Fruit fly (Drosophila melanogaster) whole organism, prepupa: Measurements from ENCODE around the gene Pmvk.

Experiments
- Blimp-1 ChIP-seq: fragments of 200-800 bp; sonication (Bioruptor generic); optimal IDR thresholded peaks from 3 replicates; lab custom pipeline; 2017; ENCODE audit warnings: missing biosample characterization, missing genetic modification characterization, mild to moderate bottlenecking, moderate library complexity, missing genetic modification reagents
- CG10631 ChIP-seq: fragments of 200-800 bp; sonication (Bioruptor generic); optimal IDR thresholded peaks from 2 replicates; lab custom pipeline; 2016; ENCODE audit warnings: missing biosample characterization, missing genetic modification characterization
- CG10669 ChIP-seq: fragments of 200-800 bp; sonication (Bioruptor generic); optimal IDR thresholded peaks from 3 replicates; lab custom pipeline; 2018; ENCODE audit warnings: missing biosample characterization, mild to moderate bottlenecking, missing genetic modification characterization, moderate library complexity
- CG11762 ChIP-seq: fragments of 200-800 bp; sonication (Bioruptor generic); optimal IDR thresholded peaks from 3 replicates; lab custom pipeline; 2016; ENCODE audit warnings: missing biosample characterization, missing genetic modification characterization; ENCODE audit not compliant: insufficient read depth
- CG11902 ChIP-seq: fragments of 200-800 bp; sonication (Bioruptor generic); optimal IDR thresholded peaks from 3 replicates; lab custom pipeline; 2016; ENCODE audit warnings: missing biosample characterization, missing genetic modification characterization
- CG15336 ChIP-seq: fragments of 200-800 bp; sonication (Bioruptor generic); IDR thresholded peaks from 2 replicates; pipeline ENCODE4 v1.3.6; 2022; ENCODE audit warnings: missing biosample characterization, missing genetic modification characterization
- CG1621 ChIP-seq: fragments of 200-800 bp; sonication (Bioruptor generic); optimal IDR thresholded peaks from 3 replicates; lab custom pipeline; 2018; ENCODE audit warnings: missing biosample characterization, mild to moderate bottlenecking, missing genetic modification characterization
- CG3032 ChIP-seq: fragments of 200-800 bp; optimal IDR thresholded peaks from 2 replicates; lab custom pipeline; 2019; ENCODE audit warnings: missing biosample characterization, mild to moderate bottlenecking, missing genetic modification characterization, moderate library complexity
- CG31627 ChIP-seq: fragments of 200-800 bp; sonication (Bioruptor generic); optimal IDR thresholded peaks from 3 replicates; lab custom pipeline; 2016; ENCODE audit warnings: missing biosample characterization, missing genetic modification characterization
- CG32006 ChIP-seq: fragments of 200-800 bp; sonication (Bioruptor generic); optimal IDR thresholded peaks from 3 replicates; lab custom pipeline; 2017; ENCODE audit warnings: missing biosample characterization, mild to moderate bottlenecking, missing genetic modification characterization
- CG3919 ChIP-seq: fragments of 200-800 bp; sonication (Bioruptor generic); optimal IDR thresholded peaks from 3 replicates; lab custom pipeline; 2016; ENCODE audit warnings: missing biosample characterization, missing genetic modification characterization
- CG6163 ChIP-seq: fragments of 200-800 bp; sonication (Bioruptor generic); IDR thresholded peaks from 3 replicates; pipeline ENCODE4 v1.3.6; 2022; ENCODE audit warnings: missing biosample characterization, missing genetic modification characterization
- CG6276 ChIP-seq: fragments of 200-800 bp; sonication (Bioruptor generic); optimal IDR thresholded peaks from 2 replicates; lab custom pipeline; 2017; ENCODE audit warnings: missing biosample characterization, mild to moderate bottlenecking, missing genetic modification characterization
- CG6854 ChIP-seq: fragments of 200-800 bp; sonication (Bioruptor generic); optimal IDR thresholded peaks from 2 replicates; lab custom pipeline; 2017; ENCODE audit warnings: missing biosample characterization, mild to moderate bottlenecking, missing genetic modification characterization
- CG8119 ChIP-seq: fragments of 200-800 bp; sonication (Bioruptor generic); IDR thresholded peaks from 3 replicates; pipeline ENCODE4 v1.3.6; 2022; ENCODE audit warnings: missing biosample characterization, missing genetic modification characterization
- CG8632 ChIP-seq: fragments of 200-800 bp; sonication (Bioruptor generic); optimal IDR thresholded peaks from 3 replicates; lab custom pipeline; 2016; ENCODE audit warnings: missing biosample characterization, missing genetic modification characterization
- CG9139 ChIP-seq: fragments of 200-800 bp; sonication (Bioruptor generic); optimal IDR thresholded peaks from 3 replicates; lab custom pipeline; 2017; ENCODE audit warnings: missing biosample characterization, mild to moderate bottlenecking, missing genetic modification characterization
- Eip75B ChIP-seq: fragments of 200-800 bp; sonication (Bioruptor generic); optimal IDR thresholded peaks from 3 replicates; lab custom pipeline; 2016; ENCODE audit warnings: missing biosample characterization, missing genetic modification characterization
- Eip78C ChIP-seq: fragments of 200-800 bp; sonication (Bioruptor generic); peaks from one replicate; lab custom pipeline; 2016; ENCODE audit warnings: missing biosample characterization, missing genetic modification characterization
- Ets21C ChIP-seq: fragments of 200-800 bp; sonication (Bioruptor generic); optimal IDR thresholded peaks from 3 replicates; lab custom pipeline; 2016; ENCODE audit warnings: missing biosample characterization, missing genetic modification characterization
- Gug ChIP-seq: fragments of 200-800 bp; sonication (Bioruptor generic); IDR thresholded peaks from 2 replicates; pipeline ENCODE4 v1.3.6; 2022; ENCODE audit warnings: missing biosample characterization, missing genetic modification characterization
- Hr38 ChIP-seq: sonication (Bioruptor generic); optimal IDR thresholded peaks from 2 replicates; lab custom pipeline; 2016; ENCODE audit warnings: missing biosample characterization, missing genetic modification characterization
- Hr39 ChIP-seq: fragments of 200-800 bp; sonication (Bioruptor generic); optimal IDR thresholded peaks from 2 replicates; lab custom pipeline; 2016; ENCODE audit warnings: missing biosample characterization, missing genetic modification characterization
- Hr4 ChIP-seq: fragments of 200-800 bp; sonication (Bioruptor generic); optimal IDR thresholded peaks from 3 replicates; lab custom pipeline; 2016; ENCODE audit warnings: missing biosample characterization, missing genetic modification characterization
- Lpt ChIP-seq: fragments of 200-800 bp; sonication (Bioruptor generic); optimal IDR thresholded peaks from 3 replicates; lab custom pipeline; 2016; ENCODE audit warnings: missing biosample characterization, missing genetic modification characterization
- OdsH ChIP-seq: fragments of 200-800 bp; sonication (Bioruptor generic); optimal IDR thresholded peaks from 3 replicates; lab custom pipeline; 2016; ENCODE audit warnings: missing biosample characterization, missing genetic modification characterization
- Smox ChIP-seq: fragments of 200-800 bp; sonication (Bioruptor generic); optimal IDR thresholded peaks from 3 replicates; lab custom pipeline; 2016; ENCODE audit warnings: missing biosample characterization, missing genetic modification characterization
- Sox14 ChIP-seq: fragments of 200-800 bp; sonication (Bioruptor generic); optimal IDR thresholded peaks from 3 replicates; lab custom pipeline; 2016; ENCODE audit warnings: missing biosample characterization, missing genetic modification characterization
- achi ChIP-seq: fragments of 200-800 bp; sonication (Bioruptor generic); optimal IDR thresholded peaks from 3 replicates; lab custom pipeline; 2016; ENCODE audit warnings: missing biosample characterization, missing genetic modification characterization
- acj6 ChIP-seq: fragments of 200-800 bp; sonication (Bioruptor generic); optimal IDR thresholded peaks from 3 replicates; lab custom pipeline; 2016; ENCODE audit warnings: missing biosample characterization, missing genetic modification characterization
- cyc ChIP-seq: fragments of 200-800 bp; sonication (Bioruptor generic); optimal IDR thresholded peaks from 3 replicates; lab custom pipeline; 2016; ENCODE audit warnings: missing biosample characterization, missing genetic modification characterization
- dac ChIP-seq: fragments of 200-800 bp; sonication (Bioruptor generic); optimal IDR thresholded peaks from 2 replicates; lab custom pipeline; 2017; ENCODE audit warnings: missing biosample characterization, mild to moderate bottlenecking, missing genetic modification characterization
- dsx ChIP-seq: fragments of 200-800 bp; optimal IDR thresholded peaks from 3 replicates; lab custom pipeline; 2019; ENCODE audit warnings: missing biosample characterization, mild to moderate bottlenecking, missing genetic modification characterization, moderate library complexity; ENCODE audit not compliant: poor library complexity, severe bottlenecking
- eg ChIP-seq: fragments of 200-800 bp; sonication (Bioruptor generic); IDR thresholded peaks from 3 replicates; pipeline ENCODE4 v1.3.6; 2022; ENCODE audit warnings: missing biosample characterization, missing genetic modification characterization
- fd59A ChIP-seq: fragments of 200-800 bp; sonication (Bioruptor generic); optimal IDR thresholded peaks from 2 replicates; lab custom pipeline; 2017; ENCODE audit warnings: missing biosample characterization, mild to moderate bottlenecking, missing genetic modification characterization, missing genetic modification reagents
- fd85E ChIP-seq: fragments of 200-800 bp; sonication (Bioruptor generic); optimal IDR thresholded peaks from 3 replicates; lab custom pipeline; 2016; ENCODE audit warnings: missing biosample characterization, missing genetic modification characterization
- fkh ChIP-seq: fragments of 200-800 bp; sonication (Bioruptor generic); optimal IDR thresholded peaks from 3 replicates; lab custom pipeline; 2017; ENCODE audit warnings: missing biosample characterization, mild to moderate bottlenecking, missing genetic modification characterization, moderate library complexity
- lz ChIP-seq: fragments of 200-800 bp; sonication (Bioruptor generic); optimal IDR thresholded peaks from 3 replicates; lab custom pipeline; 2016; ENCODE audit warnings: missing biosample characterization, missing genetic modification characterization
- pdm3 ChIP-seq: fragments of 200-800 bp; sonication (Bioruptor generic); optimal IDR thresholded peaks from 3 replicates; lab custom pipeline; 2016; ENCODE audit warnings: missing biosample characterization, missing genetic modification characterization
- spab ChIP-seq: fragments of 200-800 bp; sonication (Bioruptor generic); optimal IDR thresholded peaks from 2 replicates; lab custom pipeline; 2017; ENCODE audit warnings: missing biosample characterization, mild to moderate bottlenecking, missing genetic modification characterization, missing genetic modification reagents
- ss ChIP-seq, 2 experiments: fragments of 200-800 bp; sonication (Bioruptor generic); optimal IDR thresholded peaks; 2 replicates in 1 of 2; 3 replicates in 1 of 2; lab custom pipeline; 2017 to 2018; ENCODE audit warnings: mild to moderate bottlenecking in 2 of 2, missing biosample characterization in 2 of 2, missing genetic modification characterization in 2 of 2, moderate library complexity in 1 of 2
- svp ChIP-seq: fragments of 200-800 bp; sonication (Bioruptor generic); peaks from one replicate; lab custom pipeline; 2016; ENCODE audit warnings: missing biosample characterization, missing genetic modification characterization
- vri ChIP-seq: fragments of 200-800 bp; sonication (Bioruptor generic); optimal IDR thresholded peaks from 3 replicates; lab custom pipeline; 2016; ENCODE audit warnings: missing biosample characterization, mild to moderate bottlenecking, missing genetic modification characterization

Pmvk gene

dm6 chr2L:19575626-19576298 lies 4.4 kb downstream of the Pmvk start (continued):
- peak; percentile 96 for TF ChIP-seq CG3032 (tag; lab: Kevin White, UChicago)
- TF ChIP-seq CG1621 (tag; lab: Kevin White, UChicago): peak; percentile 98
- peak; percentile 93 for TF ChIP-seq Lpt (GFP tag; lab: Kevin White, UChicago)
- peak; percentile 89 for TF ChIP-seq dsx (GFP tag; lab: Kevin White, UChicago)
- peak; percentile 94 for TF ChIP-seq CG6163 (GFP tag; lab: Robert Waterston, UW)
- TF ChIP-seq fd59A (GFP tag; lab: Kevin White, UChicago): peak; percentile 96
- peak; percentile 93 for TF ChIP-seq Blimp-1 (GFP tag; lab: Kevin White, UChicago)
- peak; percentile 97 for TF ChIP-seq CG3919 (GFP tag; lab: Kevin White, UChicago)
- peak; percentile 95 for TF ChIP-seq spab (GFP tag; lab: Kevin White, UChicago)
- peak; percentile 97 for TF ChIP-seq CG10669 (GFP tag; lab: Kevin White, UChicago)
- peak; percentile 96 for TF ChIP-seq Eip75B (GFP tag; lab: Kevin White, UChicago)
- TF ChIP-seq OdsH (GFP tag; lab: Kevin White, UChicago): peak; percentile 97
- TF ChIP-seq CG10631 (GFP tag; lab: Kevin White, UChicago): peak; percentile 98
- TF ChIP-seq acj6 (GFP tag; lab: Kevin White, UChicago): peak; percentile 98
- peak; percentile 99 for TF ChIP-seq CG32006
- peak; percentile 74 for TF ChIP-seq CG6854 (GFP tag; lab: Kevin White, UChicago)
- TF ChIP-seq pdm3 (GFP tag; lab: Kevin White, UChicago): peak; percentile 97
- peak; percentile 98 for TF ChIP-seq Sox14 (GFP tag; lab: Kevin White, UChicago)
- peak; percentile 98 for TF ChIP-seq CG31627
- TF ChIP-seq Hr38 (GFP tag; lab: Kevin White, UChicago): no peak
- TF ChIP-seq fd85E: peak; percentile 60
- peak; percentile 98 for TF ChIP-seq svp
- TF ChIP-seq CG8119 (GFP tag; lab: Robert Waterston, UW): peak; percentile 97
- peak; percentile 70 for TF ChIP-seq CG9139 (GFP tag; lab: Kevin White, UChicago)
- peak; percentile 87 to 93 for TF ChIP-seq ss (GFP tag; optimal IDR thresholded peaks at IDR 0.05; lab: Kevin White, UChicago)

dm6 chr2L:19574959-19575625 lies 5.1 kb downstream of the Pmvk start:
- TF ChIP-seq eg (GFP tag; lab: Robert Waterston, UW) (peak; percentile 27; the same call in 1 of the 3 replicates), vri (GFP tag; lab: Kevin White, UChicago) (no peak), CG1621 (tag; lab: Kevin White, UChicago) (no peak), Hr4 (no peak), dac (GFP tag; lab: Kevin White, UChicago) (no peak), Hr39 (GFP tag; lab: Kevin White, UChicago) (no peak), CG10631 (GFP tag; lab: Kevin White, UChicago) (no peak), fkh (GFP tag; lab: Kevin White, UChicago) (peak; percentile 88), CG11762 (GFP tag; lab: Kevin White, UChicago) (no peak), CG15336 (GFP tag; lab: Robert Waterston, UW) (no peak), achi (GFP tag; lab: Kevin White, UChicago) (no peak)

- TF ChIP-seq vri (GFP tag; lab: Kevin White, UChicago) (no peak), Ets21C (GFP tag; lab: Kevin White, UChicago) (peak; percentile 13), Gug (GFP tag; lab: Robert Waterston, UW) (peak; percentile 47; the same call in 1 of the 2 replicates), CG6276 (peak; percentile 69), Smox (GFP tag; lab: Kevin White, UChicago) (peak; percentile 7), CG11762 (GFP tag; lab: Kevin White, UChicago) (peak; percentile 54), CG11902 (no peak), ss (GFP tag; optimal IDR thresholded peaks at IDR 0.05; lab: Kevin White, UChicago) (peak; percentile 39 to 63), CG10631 (GFP tag; lab: Kevin White, UChicago) (peak; percentile 59), dac (GFP tag; lab: Kevin White, UChicago) (peak; percentile 27), OdsH (GFP tag; lab: Kevin White, UChicago) (peak; percentile 62), Blimp-1 (GFP tag; lab: Kevin White, UChicago) (no peak), Eip75B (GFP tag; lab: Kevin White, UChicago) (peak; percentile 59), fd85E (no peak), CG31627 (peak; percentile 34), Hr38 (GFP tag; lab: Kevin White, UChicago) (no peak), Eip78C (GFP tag; lab: Kevin White, UChicago) (peak; percentile 89), fd59A (GFP tag; lab: Kevin White, UChicago) (peak; percentile 35), lz (GFP tag; lab: Kevin White, UChicago) (peak; percentile 8), cyc (peak; percentile 31), CG8632 (no peak), CG3032 (tag; lab: Kevin White, UChicago) (peak; percentile 55), CG9139 (GFP tag; lab: Kevin White, UChicago) (no peak), CG6163 (GFP tag; lab: Robert Waterston, UW) (peak; percentile 62), acj6 (GFP tag; lab: Kevin White, UChicago) (peak; percentile 49)
Observed at dm6 chr2L:19574364-19574763, 5.8 kb downstream of the Pmvk start.
